Worm (Caenorhabditis elegans): ENCODE measurements around the gene srh-201.

Gene srh-201

ce11 chrV:9056253-9056652 lies 42.6 kb upstream of the srh-201 start, which contains the start of gene C25E10.10:
Gene C25E10.10 (minus strand): TSS chrV:9056353.
- no peak for TF ChIP-seq egl-18 (GFP tag; IDR thresholded peaks at IDR 0.05)
- TF ChIP-seq aptf-2 (GFP tag; conservative IDR thresholded peaks at IDR 0.05), result no peak

- TF ChIP-seq xnd-1 (tag; optimal IDR thresholded peaks at IDR 0.05), result no peak
- no peak for TF ChIP-seq athp-1 (tag; optimal IDR thresholded peaks at IDR 0.05)
- no peak for TF ChIP-seq snpc-1.1 (tag; optimal IDR thresholded peaks at IDR 0.05; ENCODE audit: insufficient read depth)
- no peak for TF ChIP-seq T26A5.8 (tag; optimal IDR thresholded peaks at IDR 0.05)
- no peak for TF ChIP-seq attf-6 (GFP tag; IDR thresholded peaks at IDR 0.05)
- no peak for TF ChIP-seq lir-1 (GFP tag; conservative IDR thresholded peaks at IDR 0.05)
- no peak for TF ChIP-seq rpc-1 (optimal IDR thresholded peaks at IDR 0.05)
- no peak for TF ChIP-seq rpc-1 (tag; optimal IDR thresholded peaks at IDR 0.05)
- TF ChIP-seq hlh-26 (GFP tag; conservative IDR thresholded peaks at IDR 0.05), result no peak
- no peak for TF ChIP-seq lin-54 (GFP tag; optimal IDR thresholded peaks at IDR 0.05)
- TF ChIP-seq ztf-3 (GFP tag; optimal IDR thresholded peaks at IDR 0.05), result no peak
- no peak for TF ChIP-seq K11D2.4 (GFP tag; IDR thresholded peaks at IDR 0.05)
- no peak for TF ChIP-seq F37B4.10 (GFP tag; IDR thresholded peaks at IDR 0.05)
- no peak for TF ChIP-seq madf-6 (GFP tag; IDR thresholded peaks at IDR 0.05)
- no peak for TF ChIP-seq ztf-28 (GFP tag; IDR thresholded peaks at IDR 0.05)
Measured at ce11 chrV:9055644-9056043, 42.0 kb upstream of the srh-201 start.

- TF ChIP-seq madf-8 (GFP tag; conservative IDR thresholded peaks at IDR 0.05), result no peak
- no peak for TF ChIP-seq hmg-20 (GFP tag; IDR thresholded peaks at IDR 0.05)
- no peak for TF ChIP-seq rpc-1 (optimal IDR thresholded peaks at IDR 0.05)
- no peak for TF ChIP-seq rpc-1 (tag; optimal IDR thresholded peaks at IDR 0.05)
- no peak for TF ChIP-seq hmg-1.2 (GFP tag; IDR thresholded peaks at IDR 0.05)
- TF ChIP-seq tlf-1 (GFP tag; optimal IDR thresholded peaks at IDR 0.05), result no peak
- TF ChIP-seq nhr-80 (tag; optimal IDR thresholded peaks at IDR 0.05), result no peak
- no peak for TF ChIP-seq hlh-12 (tag; optimal IDR thresholded peaks at IDR 0.05)
- TF ChIP-seq lag-1 (GFP tag; IDR thresholded peaks at IDR 0.05), result no peak
- TF ChIP-seq pbrm-1 (GFP tag; IDR thresholded peaks at IDR 0.05), result no peak
- no peak for TF ChIP-seq nfya-1 (tag; optimal IDR thresholded peaks at IDR 0.05; ENCODE audit: borderline replicate concordance, insufficient read depth)
- TF ChIP-seq B0019.2 (GFP tag; conservative IDR thresholded peaks at IDR 0.05), result no peak
- TF ChIP-seq D2030.7 (GFP tag; IDR thresholded peaks at IDR 0.05), result no peak
- TF ChIP-seq F55B11.4 (tag; optimal IDR thresholded peaks at IDR 0.05; ENCODE audit: borderline replicate concordance, insufficient read depth), result no peak
- no peak for TF ChIP-seq rec-8 (tag; optimal IDR thresholded peaks at IDR 0.05)
- no peak for TF ChIP-seq ceh-100 (GFP tag; IDR thresholded peaks at IDR 0.05)
- TF ChIP-seq cebp-1 (GFP tag; IDR thresholded peaks at IDR 0.05), result no peak
- TF ChIP-seq cebp-1 (tag; optimal IDR thresholded peaks at IDR 0.05), result no peak
- TF ChIP-seq ztf-26 (tag; optimal IDR thresholded peaks at IDR 0.05), result no peak
- TF ChIP-seq ztf-18 (tag; optimal IDR thresholded peaks at IDR 0.05), result no peak
- no peak for TF ChIP-seq dpl-1 (GFP tag; optimal IDR thresholded peaks at IDR 0.05)
Measured at ce11 chrV:9054771-9055170, 41.1 kb upstream of the srh-201 start, which contains the start of gene swm-1. Gene swm-1 (minus strand): TSS chrV:9054871.

- TF ChIP-seq F55B11.4 (tag; optimal IDR thresholded peaks at IDR 0.05; ENCODE audit: borderline replicate concordance, insufficient read depth) (no peak), akir-1 (GFP tag; optimal IDR thresholded peaks at IDR 0.05) (no peak), hsf-1 (GFP tag; IDR thresholded peaks at IDR 0.05) (no peak), attf-6 (GFP tag; IDR thresholded peaks at IDR 0.05) (no peak), Y53F4B.3 (GFP tag; IDR thresholded peaks at IDR 0.05) (no peak), D2030.7 (GFP tag; IDR thresholded peaks at IDR 0.05) (no peak), unc-62 (GFP tag; optimal IDR thresholded peaks at IDR 0.05) (no peak), lin-35 (GFP tag; optimal IDR thresholded peaks at IDR 0.05) (no peak), unc-130 (GFP tag; optimal IDR thresholded peaks at IDR 0.05) (no peak), lag-1 (GFP tag; IDR thresholded peaks at IDR 0.05) (no peak)
Measured at ce11 chrV:9053969-9054368, 40.3 kb upstream of the srh-201 start, which contains the start of gene C25E10.8. Gene C25E10.8 (minus strand): TSS chrV:9054069.

All from whole organism, young adult.